Worm (Caenorhabditis elegans): ENCODE measurements around the gene Y38C1AA.12.

Y38C1AA.12 gene

ce11 chrIV:192046-192445 is at the start of gene Y38C1AA.12:
Y38C1AA.12 (plus strand) TSS chrIV:192256.
- no peak for TF ChIP-seq klf-2 (GFP tag; conservative IDR thresholded peaks at IDR 0.05)
- TF ChIP-seq med-1 (GFP tag; optimal IDR thresholded peaks at IDR 0.05; ENCODE audit: insufficient read depth): no peak
- peak; percentile 84 for TF ChIP-seq flt-1 (GFP tag; IDR thresholded peaks at IDR 0.05)
- TF ChIP-seq cog-1 (tag; optimal IDR thresholded peaks at IDR 0.05): peak; percentile 74
- no peak for TF ChIP-seq ztf-29 (GFP tag; IDR thresholded peaks at IDR 0.05)
- TF ChIP-seq ref-1 (GFP tag; conservative IDR thresholded peaks at IDR 0.05): no peak
- TF ChIP-seq tab-1 (GFP tag; IDR thresholded peaks at IDR 0.05): no peak
- TF ChIP-seq ztf-23 (GFP tag; IDR thresholded peaks at IDR 0.05): peak; percentile 70; the same call in 1 of the 2 replicates

- TF ChIP-seq ref-1 (GFP tag; conservative IDR thresholded peaks at IDR 0.05) (peak; percentile 95), klf-2 (GFP tag; conservative IDR thresholded peaks at IDR 0.05) (peak; percentile 97), T22C8.4 (GFP tag; IDR thresholded peaks at IDR 0.05) (peak; percentile 94), cog-1 (tag; optimal IDR thresholded peaks at IDR 0.05) (peak; percentile 94), flt-1 (GFP tag; IDR thresholded peaks at IDR 0.05) (peak; percentile 98), med-1 (GFP tag; optimal IDR thresholded peaks at IDR 0.05; ENCODE audit: insufficient read depth) (peak; percentile 70), ztf-23 (GFP tag; IDR thresholded peaks at IDR 0.05) (peak; percentile 96), ztf-29 (GFP tag; IDR thresholded peaks at IDR 0.05) (peak; percentile 98), tab-1 (GFP tag; IDR thresholded peaks at IDR 0.05) (peak; percentile 99)
Observed at ce11 chrIV:143807-144371, 48.2 kb upstream of the Y38C1AA.12 start.

- no peak for TF ChIP-seq ztf-23 (GFP tag; IDR thresholded peaks at IDR 0.05)
- no peak for TF ChIP-seq ztf-29 (GFP tag; IDR thresholded peaks at IDR 0.05)
- TF ChIP-seq cog-1 (tag; optimal IDR thresholded peaks at IDR 0.05): no peak
- no peak for TF ChIP-seq flt-1 (GFP tag; IDR thresholded peaks at IDR 0.05)
- TF ChIP-seq T22C8.4 (GFP tag; IDR thresholded peaks at IDR 0.05): no peak
- no peak for TF ChIP-seq klf-2 (GFP tag; conservative IDR thresholded peaks at IDR 0.05)
- no peak for TF ChIP-seq med-1 (GFP tag; optimal IDR thresholded peaks at IDR 0.05; ENCODE audit: insufficient read depth)
- no peak for TF ChIP-seq ref-1 (GFP tag; conservative IDR thresholded peaks at IDR 0.05)
- TF ChIP-seq tab-1 (GFP tag; IDR thresholded peaks at IDR 0.05): no peak
Observed at ce11 chrIV:147819-148218, 44.2 kb upstream of the Y38C1AA.12 start, which contains the start of gene col-99. col-99 (minus strand) TSS chrIV:147919.

ce11 chrIV:148756-149155 is 43.3 kb upstream of the Y38C1AA.12 start:
- TF ChIP-seq ztf-29 (GFP tag; IDR thresholded peaks at IDR 0.05) (no peak), cog-1 (tag; optimal IDR thresholded peaks at IDR 0.05) (no peak), klf-2 (GFP tag; conservative IDR thresholded peaks at IDR 0.05) (no peak), med-1 (GFP tag; optimal IDR thresholded peaks at IDR 0.05; ENCODE audit: insufficient read depth) (no peak), ztf-23 (GFP tag; IDR thresholded peaks at IDR 0.05) (no peak), tab-1 (GFP tag; IDR thresholded peaks at IDR 0.05) (no peak), ref-1 (GFP tag; conservative IDR thresholded peaks at IDR 0.05) (no peak), flt-1 (GFP tag; IDR thresholded peaks at IDR 0.05) (no peak), T22C8.4 (GFP tag; IDR thresholded peaks at IDR 0.05) (no peak)

- no peak for TF ChIP-seq tab-1 (GFP tag; IDR thresholded peaks at IDR 0.05)
- TF ChIP-seq klf-2 (GFP tag; conservative IDR thresholded peaks at IDR 0.05): no peak
- TF ChIP-seq cog-1 (tag; optimal IDR thresholded peaks at IDR 0.05): no peak
- TF ChIP-seq flt-1 (GFP tag; IDR thresholded peaks at IDR 0.05): no peak
- TF ChIP-seq T22C8.4 (GFP tag; IDR thresholded peaks at IDR 0.05): no peak
- TF ChIP-seq med-1 (GFP tag; optimal IDR thresholded peaks at IDR 0.05; ENCODE audit: insufficient read depth): no peak
- TF ChIP-seq ztf-23 (GFP tag; IDR thresholded peaks at IDR 0.05): no peak
- TF ChIP-seq ztf-29 (GFP tag; IDR thresholded peaks at IDR 0.05): no peak
- TF ChIP-seq ref-1 (GFP tag; conservative IDR thresholded peaks at IDR 0.05): no peak
Observed at ce11 chrIV:149794-150193, 42.3 kb upstream of the Y38C1AA.12 start.

ce11 chrIV:157809-158208 is 34.2 kb upstream of the Y38C1AA.12 start, which contains the start of gene gegf-1:
gegf-1 (minus strand) TSS chrIV:157909.
- TF ChIP-seq flt-1 (GFP tag; IDR thresholded peaks at IDR 0.05) (no peak), ref-1 (GFP tag; conservative IDR thresholded peaks at IDR 0.05) (no peak), cog-1 (tag; optimal IDR thresholded peaks at IDR 0.05) (no peak), T22C8.4 (GFP tag; IDR thresholded peaks at IDR 0.05) (no peak)

ce11 chrIV:158662-159061 is 33.4 kb upstream of the Y38C1AA.12 start, which contains the start of gene Y38C1AA.7:
Y38C1AA.7 (plus strand) TSS chrIV:158962.
- TF ChIP-seq ztf-29 (GFP tag; IDR thresholded peaks at IDR 0.05): no peak
- TF ChIP-seq T22C8.4 (GFP tag; IDR thresholded peaks at IDR 0.05): no peak
- TF ChIP-seq klf-2 (GFP tag; conservative IDR thresholded peaks at IDR 0.05): no peak
- TF ChIP-seq tab-1 (GFP tag; IDR thresholded peaks at IDR 0.05): no peak
- no peak for TF ChIP-seq flt-1 (GFP tag; IDR thresholded peaks at IDR 0.05)
- no peak for TF ChIP-seq cog-1 (tag; optimal IDR thresholded peaks at IDR 0.05)
- TF ChIP-seq ztf-23 (GFP tag; IDR thresholded peaks at IDR 0.05): no peak
- TF ChIP-seq ref-1 (GFP tag; conservative IDR thresholded peaks at IDR 0.05): no peak
- TF ChIP-seq med-1 (GFP tag; optimal IDR thresholded peaks at IDR 0.05; ENCODE audit: insufficient read depth): no peak

ce11 chrIV:159864-160263 is 32.2 kb upstream of the Y38C1AA.12 start, which contains the start of gene Y38C1AA.19:
Y38C1AA.19 (plus strand) TSS chrIV:160164.
- no peak for TF ChIP-seq ztf-23 (GFP tag; IDR thresholded peaks at IDR 0.05)

ce11 chrIV:162530-162929 is 29.5 kb upstream of the Y38C1AA.12 start, which contains the start of gene Y38C1AA.6:
Y38C1AA.6 (plus strand) TSS chrIV:162830.
- TF ChIP-seq cog-1 (tag; optimal IDR thresholded peaks at IDR 0.05) (no peak), T22C8.4 (GFP tag; IDR thresholded peaks at IDR 0.05) (no peak), flt-1 (GFP tag; IDR thresholded peaks at IDR 0.05) (no peak), ref-1 (GFP tag; conservative IDR thresholded peaks at IDR 0.05) (no peak), ztf-23 (GFP tag; IDR thresholded peaks at IDR 0.05) (no peak), med-1 (GFP tag; optimal IDR thresholded peaks at IDR 0.05; ENCODE audit: insufficient read depth) (no peak), klf-2 (GFP tag; conservative IDR thresholded peaks at IDR 0.05) (no peak), ztf-29 (GFP tag; IDR thresholded peaks at IDR 0.05) (no peak), tab-1 (GFP tag; IDR thresholded peaks at IDR 0.05) (no peak)

ce11 chrIV:164777-165176 is 27.3 kb upstream of the Y38C1AA.12 start, which contains the start of gene cutl-24:
cutl-24 (plus strand) TSS chrIV:165077.
- TF ChIP-seq tab-1 (GFP tag; IDR thresholded peaks at IDR 0.05) (no peak), ztf-29 (GFP tag; IDR thresholded peaks at IDR 0.05) (no peak), T22C8.4 (GFP tag; IDR thresholded peaks at IDR 0.05) (no peak), ztf-23 (GFP tag; IDR thresholded peaks at IDR 0.05) (no peak), flt-1 (GFP tag; IDR thresholded peaks at IDR 0.05) (no peak), klf-2 (GFP tag; conservative IDR thresholded peaks at IDR 0.05) (no peak), med-1 (GFP tag; optimal IDR thresholded peaks at IDR 0.05; ENCODE audit: insufficient read depth) (no peak), ref-1 (GFP tag; conservative IDR thresholded peaks at IDR 0.05) (no peak), cog-1 (tag; optimal IDR thresholded peaks at IDR 0.05) (no peak)
